Fruit fly (Drosophila melanogaster) whole organism, embryonic: Measurements from ENCODE around the gene CG13250.

ENCODE experiments used
- Adf1 ChIP-seq: fragments of 200-800 bp; sonication (Bioruptor generic); IDR thresholded peaks from 2 replicates; pipeline ENCODE4 v1.3.6; 2022; ENCODE audit warnings: missing biosample characterization, missing genetic modification characterization
- Bdp1 ChIP-seq: fragments of 200-800 bp; sonication (Bioruptor generic); optimal IDR thresholded peaks from 3 replicates; lab custom pipeline; 2016; ENCODE audit warnings: missing biosample characterization, missing genetic modification characterization
- CG10267 ChIP-seq: fragments of 200-800 bp; sonication (Bioruptor generic); optimal IDR thresholded peaks from 2 replicates; lab custom pipeline; 2018; ENCODE audit warnings: missing biosample characterization, mild to moderate bottlenecking, missing genetic modification characterization, moderate library complexity
- CG10274 ChIP-seq: fragments of 200-800 bp; sonication (Bioruptor generic); optimal IDR thresholded peaks from 3 replicates; lab custom pipeline; 2017; ENCODE audit warnings: missing biosample characterization, mild to moderate bottlenecking, missing genetic modification characterization
- CG11504 ChIP-seq: fragments of 200-800 bp; sonication (Bioruptor generic); optimal IDR thresholded peaks from 3 replicates; lab custom pipeline; 2019; ENCODE audit warnings: missing biosample characterization, mild to moderate bottlenecking, missing genetic modification characterization, moderate library complexity
- CG17385 ChIP-seq: fragments of 200-800 bp; sonication (Bioruptor generic); optimal IDR thresholded peaks from 3 replicates; lab custom pipeline; 2018; ENCODE audit warnings: missing biosample characterization, mild to moderate bottlenecking, missing genetic modification characterization
- CG17568 ChIP-seq: fragments of 200-800 bp; sonication (Bioruptor generic); optimal IDR thresholded peaks from 2 replicates; lab custom pipeline; 2018; ENCODE audit warnings: missing biosample characterization, mild to moderate bottlenecking, missing genetic modification characterization, moderate library complexity
- CG17912 ChIP-seq: fragments of 200-800 bp; sonication (Bioruptor generic); optimal IDR thresholded peaks from 2 replicates; lab custom pipeline; 2018; ENCODE audit warnings: missing biosample characterization, mild to moderate bottlenecking, missing genetic modification characterization
- CG2120 ChIP-seq: fragments of 200-800 bp; sonication (Bioruptor generic); optimal IDR thresholded peaks from 3 replicates; lab custom pipeline; 2016; ENCODE audit warnings: missing biosample characterization, missing genetic modification characterization
- CG2202 ChIP-seq: fragments of 200-800 bp; sonication (Bioruptor generic); optimal IDR thresholded peaks from 2 replicates; lab custom pipeline; 2018; ENCODE audit warnings: missing biosample characterization, mild to moderate bottlenecking, missing genetic modification characterization
- CG2889 ChIP-seq: fragments of 200-800 bp; sonication (Bioruptor generic); IDR thresholded peaks from 3 replicates; pipeline ENCODE4 v1.3.6; 2022; ENCODE audit warnings: missing biosample characterization, missing genetic modification characterization
- CG30020 ChIP-seq: fragments of 200-800 bp; optimal IDR thresholded peaks from 2 replicates; lab custom pipeline; 2019; ENCODE audit warnings: missing biosample characterization, mild to moderate bottlenecking, missing genetic modification characterization, moderate library complexity
- CG6791 ChIP-seq: fragments of 200-800 bp; sonication (Bioruptor generic); IDR thresholded peaks from 3 replicates; pipeline ENCODE4 v1.3.6; 2022; ENCODE audit warnings: missing biosample characterization, missing genetic modification characterization; ENCODE audit not compliant: partially characterized antibody
- CG7786 ChIP-seq: fragments of 200-800 bp; sonication (Bioruptor generic); optimal IDR thresholded peaks from 2 replicates; lab custom pipeline; 2016; ENCODE audit warnings: missing biosample characterization, missing genetic modification characterization
- CG8089 ChIP-seq: fragments of 200-800 bp; sonication (Bioruptor generic); optimal IDR thresholded peaks from 3 replicates; lab custom pipeline; 2016; ENCODE audit warnings: missing biosample characterization, missing genetic modification characterization
- CG9797 ChIP-seq: fragments of 200-800 bp; sonication (Bioruptor generic); optimal IDR thresholded peaks from 3 replicates; lab custom pipeline; 2018; ENCODE audit warnings: missing biosample characterization, mild to moderate bottlenecking, missing genetic modification characterization
- CrebB ChIP-seq: fragments of 200-800 bp; sonication (Bioruptor generic); optimal IDR thresholded peaks from 3 replicates; lab custom pipeline; 2018; ENCODE audit warnings: missing biosample characterization, mild to moderate bottlenecking, missing genetic modification characterization
- D19B ChIP-seq: fragments of 200-800 bp; sonication (Bioruptor generic); optimal IDR thresholded peaks from 2 replicates; lab custom pipeline; 2017; ENCODE audit warnings: missing biosample characterization, mild to moderate bottlenecking, missing genetic modification characterization
- Dad ChIP-seq: fragments of 200-800 bp; sonication (Bioruptor generic); optimal IDR thresholded peaks from 3 replicates; lab custom pipeline; 2016; ENCODE audit warnings: missing biosample characterization, missing genetic modification characterization
- ERR ChIP-seq: fragments of 200-800 bp; sonication (Bioruptor generic); optimal IDR thresholded peaks from 2 replicates; lab custom pipeline; 2016; ENCODE audit warnings: missing biosample characterization, missing genetic modification characterization
- Fer2 ChIP-seq: fragments of 200-800 bp; sonication (Bioruptor generic); optimal IDR thresholded peaks from 2 replicates; lab custom pipeline; 2018; ENCODE audit warnings: missing biosample characterization, mild to moderate bottlenecking, missing genetic modification characterization, moderate library complexity
- Gsc ChIP-seq: fragments of 200-800 bp; sonication (Bioruptor generic); IDR thresholded peaks from 2 replicates; pipeline ENCODE4 v1.3.6; 2022; ENCODE audit warnings: missing biosample characterization, missing genetic modification characterization
- H2.0 ChIP-seq: fragments of 200-800 bp; sonication (Bioruptor generic); IDR thresholded peaks from 2 replicates; pipeline ENCODE4 v1.3.6; 2022; ENCODE audit warnings: missing biosample characterization, missing genetic modification characterization
- HLH3B ChIP-seq: fragments of 200-800 bp; sonication (Bioruptor generic); IDR thresholded peaks from 2 replicates; pipeline ENCODE4 v1.3.6; 2022; ENCODE audit warnings: missing biosample characterization, missing genetic modification characterization
- HLHmδ ChIP-seq: fragments of 200-800 bp; sonication (Bioruptor generic); optimal IDR thresholded peaks from 2 replicates; lab custom pipeline; 2018; ENCODE audit warnings: missing biosample characterization, mild to moderate bottlenecking, missing genetic modification characterization, moderate library complexity
- Hmr ChIP-seq: fragments of 200-800 bp; sonication (Bioruptor generic); optimal IDR thresholded peaks from 3 replicates; lab custom pipeline; 2017; ENCODE audit warnings: mild to moderate bottlenecking, missing biosample characterization, missing genetic modification reagents, missing genetic modification characterization
- Mrtf ChIP-seq: fragments of 200-800 bp; sonication (Bioruptor generic); IDR thresholded peaks from 3 replicates; pipeline ENCODE4 v1.3.6; 2022; ENCODE audit warnings: missing biosample characterization, missing genetic modification characterization
- Sox102F ChIP-seq: fragments of 200-800 bp; sonication (Bioruptor generic); optimal IDR thresholded peaks from 2 replicates; lab custom pipeline; 2018; ENCODE audit warnings: missing biosample characterization, mild to moderate bottlenecking, missing genetic modification characterization, moderate library complexity
- Sry-β ChIP-seq: fragments of 200-800 bp; sonication (Bioruptor generic); optimal IDR thresholded peaks from 2 replicates; lab custom pipeline; 2018; ENCODE audit warnings: missing biosample characterization, mild to moderate bottlenecking, missing genetic modification characterization, moderate library complexity
- Ssrp ChIP-seq: fragments of 200-800 bp; sonication (Bioruptor generic); optimal IDR thresholded peaks from 2 replicates; lab custom pipeline; 2018; ENCODE audit warnings: missing biosample characterization, mild to moderate bottlenecking, missing genetic modification characterization, moderate library complexity
- Tbp ChIP-seq: fragments of >200 bp; optimal IDR thresholded peaks from 2 replicates; lab custom pipeline; 2018; ENCODE audit warnings: missing biosample characterization, missing genetic modification characterization
- bcd ChIP-seq: fragments of 200-800 bp; sonication (Bioruptor generic); optimal IDR thresholded peaks from 2 replicates; lab custom pipeline; 2017; ENCODE audit warnings: missing biosample characterization, mild to moderate bottlenecking, missing genetic modification characterization
- cad ChIP-seq: fragments of >200 bp; optimal IDR thresholded peaks from 2 replicates; lab custom pipeline; 2017; ENCODE audit warnings: missing biosample characterization, missing genetic modification characterization
- cas ChIP-seq: fragments of 200-800 bp; sonication (Bioruptor generic); IDR thresholded peaks from 2 replicates; pipeline ENCODE4 v1.3.6; 2022; ENCODE audit warnings: missing biosample characterization, missing genetic modification characterization
- danr ChIP-seq: fragments of 200-800 bp; sonication (Bioruptor generic); IDR thresholded peaks from 2 replicates; pipeline ENCODE4 v1.3.6; 2022; ENCODE audit warnings: missing biosample characterization, missing genetic modification characterization
- gcm ChIP-seq: fragments of 200-800 bp; sonication (Bioruptor generic); optimal IDR thresholded peaks from 2 replicates; lab custom pipeline; 2019; ENCODE audit warnings: missing biosample characterization, mild to moderate bottlenecking, missing genetic modification characterization, moderate library complexity
- gem ChIP-seq: fragments of 200-800 bp; sonication (Bioruptor generic); optimal IDR thresholded peaks from 2 replicates; lab custom pipeline; 2019; ENCODE audit warnings: missing biosample characterization, mild to moderate bottlenecking, missing genetic modification characterization, moderate library complexity
- mirr ChIP-seq: fragments of 200-800 bp; sonication (Bioruptor generic); optimal IDR thresholded peaks from 3 replicates; lab custom pipeline; 2018; ENCODE audit warnings: missing biosample characterization, mild to moderate bottlenecking, missing genetic modification characterization
- nerfin-1 ChIP-seq: fragments of 200-800 bp; sonication (Bioruptor generic); optimal IDR thresholded peaks from 3 replicates; lab custom pipeline; 2019; ENCODE audit warnings: missing biosample characterization, mild to moderate bottlenecking, missing genetic modification characterization, moderate library complexity
- odd ChIP-seq: fragments of 200-800 bp; sonication (Bioruptor generic); optimal IDR thresholded peaks from 2 replicates; lab custom pipeline; 2017; ENCODE audit warnings: missing biosample characterization, mild to moderate bottlenecking, missing genetic modification characterization
- pan ChIP-seq, 4 experiments: fragments of >200 bp in 3 of 4; fragments of 200-800 bp in 1 of 4; sonication (Bioruptor generic) in 1 of 4; optimal IDR thresholded peaks in 3 of 4; IDR thresholded peaks in 1 of 4; 2 replicates each; pipeline versions ENCODE4 v1.3.6 to Lab custom; 2017 to 2022; ENCODE audit warnings: missing biosample characterization in 2 of 4, missing genetic modification characterization in 2 of 4, mixed read lengths in 1 of 4
- pros ChIP-seq: fragments of 200-800 bp; sonication (Bioruptor generic); optimal IDR thresholded peaks from 3 replicates; lab custom pipeline; 2019; ENCODE audit warnings: missing biosample characterization, mild to moderate bottlenecking, missing genetic modification characterization, moderate library complexity
- row ChIP-seq: fragments of 200-800 bp; sonication (Bioruptor generic); IDR thresholded peaks from 3 replicates; pipeline ENCODE4 v1.3.6; 2022; ENCODE audit warnings: missing biosample characterization, missing genetic modification characterization
- sc ChIP-seq, 3 experiments: fragments of >200 bp in 2 of 3; fragments of 200-800 bp in 1 of 3; sonication (Bioruptor generic) in 1 of 3; optimal IDR thresholded peaks; 2 replicates in 2 of 3; 3 replicates in 1 of 3; lab custom pipeline; 2017; ENCODE audit warnings: mild to moderate bottlenecking in 1 of 3, missing biosample characterization in 1 of 3, missing genetic modification characterization in 1 of 3, missing genetic modification reagents in 1 of 3
- slbo ChIP-seq: fragments of 200-800 bp; sonication (Bioruptor generic); IDR thresholded peaks from 2 replicates; pipeline ENCODE4 v1.3.6; 2022; ENCODE audit warnings: missing biosample characterization, missing genetic modification characterization
- slp2 ChIP-seq: fragments of 200-800 bp; sonication (Bioruptor generic); optimal IDR thresholded peaks from 2 replicates; lab custom pipeline; 2016; ENCODE audit warnings: missing biosample characterization, missing genetic modification characterization
- trem ChIP-seq: fragments of 200-800 bp; optimal IDR thresholded peaks from 3 replicates; lab custom pipeline; 2019; ENCODE audit warnings: missing biosample characterization, mild to moderate bottlenecking, missing genetic modification characterization, moderate library complexity
- z ChIP-seq: fragments of 200-800 bp; sonication (Bioruptor generic); IDR thresholded peaks from 3 replicates; pipeline ENCODE4 v1.3.6; 2022; ENCODE audit warnings: missing biosample characterization, missing genetic modification characterization

The CG13250 gene

dm6 chr3L:20516519-20517178 is 16.9 kb upstream of the CG13250 start (continued):
- TF ChIP-seq CG6791 (GFP tag; lab: Robert Waterston, UW) = peak; percentile 62; the same call in 1 of the 3 replicates
- peak; percentile 15 for TF ChIP-seq CG2202 (tag; lab: Kevin White, UChicago)
- peak; percentile 81 for TF ChIP-seq mirr (GFP tag; lab: Kevin White, UChicago)
- no peak for TF ChIP-seq slp2 (GFP tag; lab: Kevin White, UChicago)
- TF ChIP-seq Gsc (GFP tag; lab: Robert Waterston, UW) = no peak
- peak; percentile 67; the same call in 2 of the 3 replicates for TF ChIP-seq CG2889
- no peak for TF ChIP-seq CG9797
- no peak for TF ChIP-seq Tbp (GFP tag; lab: Kevin White, UChicago)
- TF ChIP-seq nerfin-1 (tag; lab: Kevin White, UChicago) = no peak
- TF ChIP-seq HLHmδ = no peak
- peak; percentile 56 for TF ChIP-seq CG10267 (tag; lab: Kevin White, UChicago)
- TF ChIP-seq ERR (GFP tag; lab: Kevin White, UChicago) = no peak
- TF ChIP-seq gem (tag; lab: Kevin White, UChicago) = peak; percentile 75
- peak; percentile 29 for TF ChIP-seq trem (tag; lab: Kevin White, UChicago)
- TF ChIP-seq CG30020 (tag; lab: Kevin White, UChicago) = peak; percentile 10
- TF ChIP-seq CG17385 = peak; percentile 33
- TF ChIP-seq danr (GFP tag; lab: Robert Waterston, UW) = no peak
- TF ChIP-seq CG2120 = peak; percentile 19
- peak; percentile 70 for TF ChIP-seq CG11504
- 0 out of 3 replicates have a peak, but pooled peaks have one; percentile 11 for TF ChIP-seq z (GFP tag; lab: Robert Waterston, UW)
- peak; percentile 14 for TF ChIP-seq bcd (GFP tag; lab: Kevin White, UChicago)
- peak; percentile 51 for TF ChIP-seq Ssrp
- peak; percentile 83 for TF ChIP-seq row
- peak; percentile 29; the same call in 1 of the 2 replicates for TF ChIP-seq H2.0 (GFP tag; lab: Robert Waterston, UW)
- no peak for TF ChIP-seq CG8089 (GFP tag; lab: Kevin White, UChicago)
- TF ChIP-seq HLH3B = peak; percentile 36; the same call in 1 of the 2 replicates
- TF ChIP-seq CG17568 (GFP tag; lab: Kevin White, UChicago) = peak; percentile 3
- no peak for TF ChIP-seq cas
- no peak for TF ChIP-seq Sry-β (GFP tag; lab: Kevin White, UChicago)
- TF ChIP-seq pros (GFP tag; lab: Kevin White, UChicago) = peak; percentile 49
- peak; percentile 67 for TF ChIP-seq Sox102F
- no peak for TF ChIP-seq CG10274 (GFP tag; lab: Kevin White, UChicago)
- TF ChIP-seq Dad (GFP tag; lab: Kevin White, UChicago) = no peak
- peak; percentile 32; the same call in 1 of the 2 replicates for TF ChIP-seq slbo
- no peak for TF ChIP-seq Bdp1 (GFP tag; lab: Kevin White, UChicago)
- TF ChIP-seq pan (optimal IDR thresholded peaks at IDR 0.05; lab: Kevin White, UChicago) = no peak
- TF ChIP-seq pan (GFP tag; optimal IDR thresholded peaks at IDR 0.05 in 1 of 2, IDR thresholded peaks at IDR 0.05 in 1 of 2) = peak in 1 of 2 experiments; percentile 54
- no peak for TF ChIP-seq sc (optimal IDR thresholded peaks at IDR 0.05; lab: Kevin White, UChicago)
- TF ChIP-seq sc (GFP tag; optimal IDR thresholded peaks at IDR 0.05; lab: Kevin White, UChicago) = peak; percentile 23
- no peak for TF ChIP-seq CG7786
- TF ChIP-seq CG17912 (GFP tag; lab: Kevin White, UChicago) = peak; percentile 38
- TF ChIP-seq Fer2 (tag; lab: Kevin White, UChicago) = no peak
- TF ChIP-seq cad (GFP tag; lab: Kevin White, UChicago) = peak; percentile 90
- TF ChIP-seq CrebB (tag; lab: Kevin White, UChicago) = peak; percentile 36
- TF ChIP-seq Mrtf = peak; percentile 7; the same call in 1 of the 3 replicates
- TF ChIP-seq Hmr (GFP tag; lab: Kevin White, UChicago) = peak; percentile 48
- TF ChIP-seq Adf1 (GFP tag; lab: Robert Waterston, UW) = peak; percentile 20; the same call in 1 of the 2 replicates
- peak; percentile 31 for TF ChIP-seq gcm
- TF ChIP-seq odd (GFP tag; lab: Kevin White, UChicago) = no peak
- TF ChIP-seq D19B (GFP tag; lab: Kevin White, UChicago) = no peak
